Worm (Caenorhabditis elegans): Measurements from ENCODE around the gene F20C5.6.

F20C5.6 gene

DNA sequence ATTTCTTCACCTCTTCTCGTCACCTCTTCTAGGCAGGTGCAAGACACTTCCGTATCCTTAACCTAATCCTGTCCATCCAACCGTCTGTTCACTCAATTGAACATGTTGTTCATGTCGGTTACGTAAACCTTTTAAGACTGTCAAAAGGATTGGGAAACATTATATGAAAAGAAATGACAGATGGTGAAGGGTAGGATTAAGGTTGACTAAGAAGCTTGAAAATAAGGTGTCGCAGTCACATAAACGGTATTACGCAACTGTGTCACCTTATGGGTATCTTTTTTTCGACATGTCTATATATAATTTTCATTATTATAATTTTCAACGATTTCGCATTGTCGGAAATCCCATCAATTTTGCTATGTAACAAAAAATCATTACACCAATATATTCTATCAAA lies 50.2 kb downstream of the F20C5.6 start:
- no peak for TF ChIP-seq elt-4 (tag; optimal IDR thresholded peaks at IDR 0.05)
- TF ChIP-seq syd-9 (tag; optimal IDR thresholded peaks at IDR 0.05) = no peak
- no peak for TF ChIP-seq T23F11.4 (GFP tag; optimal IDR thresholded peaks at IDR 0.05)
- no peak for TF ChIP-seq pag-3 (tag; optimal IDR thresholded peaks at IDR 0.05; ENCODE audit: borderline replicate concordance)
- TF ChIP-seq hlh-13 (GFP tag; optimal IDR thresholded peaks at IDR 0.05) = no peak
- TF ChIP-seq tbx-2 (tag; optimal IDR thresholded peaks at IDR 0.05) = no peak
- TF ChIP-seq dve-1 (tag; optimal IDR thresholded peaks at IDR 0.05) = no peak
- no peak for TF ChIP-seq unc-42 (tag; optimal IDR thresholded peaks at IDR 0.05)
- no peak for TF ChIP-seq unc-86 (tag; optimal IDR thresholded peaks at IDR 0.05)
- TF ChIP-seq gmeb-2 (tag; optimal IDR thresholded peaks at IDR 0.05) = no peak
- no peak for TF ChIP-seq lim-6 (tag; optimal IDR thresholded peaks at IDR 0.05)

Data from whole organism, late embryonic.